Worm (Caenorhabditis elegans) whole organism, L4/young adult: ENCODE results near the gene Y41C4A.21.

ENCODE experiments used
- W03F9.2 ChIP-seq: fragments of 150-350 bp; optimal IDR thresholded peaks from 2 replicates; lab custom pipeline; 2014; ENCODE audit warnings: missing biosample characterization, missing genetic modification characterization
- dao-5 ChIP-seq: sonication (generic microtip); optimal IDR thresholded peaks from 2 replicates; lab custom pipeline; 2016; ENCODE audit warnings: missing genotype, missing genetic modification characterization, moderate library complexity, missing compliant biosample characterization
- him-1 ChIP-seq: sonication (generic microtip); optimal IDR thresholded peaks from 2 replicates; lab custom pipeline; 2016; ENCODE audit warnings: missing genotype, missing genetic modification reagents, missing genetic modification characterization, missing compliant biosample characterization

- TF ChIP-seq him-1 (tag; lab: Kevin White, UChicago) (no peak), dao-5 (tag; lab: Kevin White, UChicago) (no peak), W03F9.2 (tag; lab: Kevin White, UChicago) (no peak)
Measured at ce11 chrIII:11732943-11733342, 787 bp downstream of the Y41C4A.21 start.
